Worm (Caenorhabditis elegans): ENCODE data around the gene taf-11.3.

ce11 chrIII:10462935-10463548 lies 42.0 kb downstream of the taf-11.3 start:
- TF ChIP-seq nhr-232 (tag; optimal IDR thresholded peaks at IDR 0.05): no peak
- TF ChIP-seq nhr-11 (tag; optimal IDR thresholded peaks at IDR 0.05): no peak
- no peak for TF ChIP-seq pqm-1 (tag; optimal IDR thresholded peaks at IDR 0.05)
- no peak for TF ChIP-seq unc-55 (GFP tag; optimal IDR thresholded peaks at IDR 0.05)
- TF ChIP-seq fkh-10 (GFP tag; optimal IDR thresholded peaks at IDR 0.05): no peak
- TF ChIP-seq lin-11 (tag; optimal IDR thresholded peaks at IDR 0.05): no peak
- TF ChIP-seq ceh-34 (tag; optimal IDR thresholded peaks at IDR 0.05): no peak
- no peak for TF ChIP-seq hlh-30 (tag; optimal IDR thresholded peaks at IDR 0.05; ENCODE audit: insufficient read depth)
- TF ChIP-seq syd-9 (tag; optimal IDR thresholded peaks at IDR 0.05): no peak
- no peak for TF ChIP-seq sox-4 (tag; optimal IDR thresholded peaks at IDR 0.05)
- TF ChIP-seq sdc-2 (tag; optimal IDR thresholded peaks at IDR 0.05): no peak
- TF ChIP-seq madf-2 (tag; optimal IDR thresholded peaks at IDR 0.05): no peak

Measured in whole organism, late embryonic.